Worm (Caenorhabditis elegans) whole organism, L1 larva: ENCODE data around the gene srxa-10.
A peak's percentile ranks its signal among the peaks of the same experiment; 100 is the strongest.

Experiments
- aly-2 ChIP-seq: fragments of 150-350 bp; optimal IDR thresholded peaks from 2 replicates; lab custom pipeline; 2014; ENCODE audit warnings: missing biosample characterization, missing genetic modification characterization
- ama-1 ChIP-seq: fragments of 150-350 bp; optimal IDR thresholded peaks from 2 replicates; lab custom pipeline; 2014
- blmp-1 ChIP-seq: fragments of 150-350 bp; optimal IDR thresholded peaks from 2 replicates; lab custom pipeline; 2014; ENCODE audit warnings: missing biosample characterization, missing genetic modification characterization
- dpl-1 ChIP-seq, 3 experiments: fragments of 150-350 bp in 2 of 3; sonication (generic microtip) in 1 of 3; optimal IDR thresholded peaks; 2 replicates each; lab custom pipeline; 2014 to 2017; ENCODE audit warnings: missing biosample characterization in 3 of 3, missing genetic modification characterization in 3 of 3, missing genetic modification reagents in 3 of 3
- dsc-1 ChIP-seq: sonication (generic microtip); optimal IDR thresholded peaks from 2 replicates; lab custom pipeline; 2016; ENCODE audit warnings: mild to moderate bottlenecking, missing genetic modification characterization, missing compliant biosample characterization
- efl-1 ChIP-seq, 4 experiments: fragments of 150-350 bp; optimal IDR thresholded peaks in 3 of 4; peaks in 1 of 4; 1 replicate in 1 of 4; 2 replicates in 3 of 4; lab custom pipeline; 2014; ENCODE audit warnings: missing biosample characterization in 2 of 4, missing genetic modification characterization in 2 of 4, missing genetic modification reagents in 2 of 4
- egl-27 ChIP-seq, 2 experiments: fragments of 150-350 bp in 1 of 2; sonication (generic microtip); optimal IDR thresholded peaks; 3 replicates each; lab custom pipeline; 2017 to 2018; ENCODE audit warnings: missing biosample characterization in 2 of 2, missing genetic modification characterization in 2 of 2, missing genetic modification reagents in 2 of 2
- elt-2 ChIP-seq: sonication (generic microtip); optimal IDR thresholded peaks from 2 replicates; lab custom pipeline; 2016; ENCODE audit warnings: missing genetic modification characterization, mild to moderate bottlenecking, inconsistent platforms, missing compliant biosample characterization, missing genetic modification reagents
- elt-3 ChIP-seq, 6 experiments: fragments of 150-350 bp in 1 of 6; sonication (generic microtip); optimal IDR thresholded peaks; 2 replicates each; lab custom pipeline; 2017 to 2018; ENCODE audit warnings: missing biosample characterization in 6 of 6, missing genetic modification characterization in 6 of 6, inconsistent platforms in 1 of 6
- fos-1 ChIP-seq: fragments of 150-350 bp; optimal IDR thresholded peaks from 2 replicates; lab custom pipeline; 2014; ENCODE audit warnings: missing biosample characterization, missing genetic modification characterization
- grh-1 ChIP-seq: fragments of 200-800 bp; sonication (Bioruptor generic); IDR thresholded peaks from 2 replicates; pipeline ENCODE4 v1.3.6; 2022; ENCODE audit warnings: missing genetic modification reagents, missing genetic modification characterization, missing compliant biosample characterization
- hlh-4 ChIP-seq: sonication (generic microtip); optimal IDR thresholded peaks from 2 replicates; lab custom pipeline; 2016; ENCODE audit warnings: mild to moderate bottlenecking, missing genetic modification characterization, missing compliant biosample characterization
- hpl-2 ChIP-seq: fragments of 150-350 bp; optimal IDR thresholded peaks from 2 replicates; lab custom pipeline; 2014; ENCODE audit warnings: missing biosample characterization, missing genetic modification reagents, missing genetic modification characterization
- irx-1 ChIP-seq: sonication (generic microtip); optimal IDR thresholded peaks from 2 replicates; lab custom pipeline; 2016; ENCODE audit warnings: missing genetic modification characterization, missing compliant biosample characterization
- jun-1 ChIP-seq: fragments of 150-350 bp; optimal IDR thresholded peaks from 2 replicates; lab custom pipeline; 2014; ENCODE audit warnings: missing biosample characterization, missing genetic modification reagents, missing genetic modification characterization
- lin-14 ChIP-seq: fragments of 200-800 bp; sonication (Bioruptor generic); optimal IDR thresholded peaks from 2 replicates; lab custom pipeline; 2018; ENCODE audit warnings: mild to moderate bottlenecking, missing genetic modification characterization, moderate library complexity, missing compliant biosample characterization
- lin-35 ChIP-seq, 2 experiments: fragments of 150-350 bp; optimal IDR thresholded peaks; 2 replicates each; lab custom pipeline; 2014; ENCODE audit warnings: missing biosample characterization in 2 of 2, missing genetic modification characterization in 2 of 2, missing genetic modification reagents in 2 of 2
- lir-3 ChIP-seq: sonication (generic microtip); optimal IDR thresholded peaks from 2 replicates; lab custom pipeline; 2016; ENCODE audit warnings: mild to moderate bottlenecking, missing genetic modification characterization, moderate library complexity, missing compliant biosample characterization; ENCODE audit not compliant: poor library complexity
- lsy-2 ChIP-seq, 2 experiments: fragments of 150-350 bp; optimal IDR thresholded peaks; 2 replicates each; lab custom pipeline; 2014; ENCODE audit warnings: missing biosample characterization in 2 of 2, missing genetic modification characterization in 2 of 2
- mdl-1 ChIP-seq, 2 experiments: fragments of 150-350 bp; optimal IDR thresholded peaks; 2 replicates each; lab custom pipeline; 2014 to 2017; ENCODE audit warnings: missing biosample characterization in 2 of 2, missing genetic modification characterization in 2 of 2, inconsistent platforms in 1 of 2
- mef-2 ChIP-seq: fragments of 150-350 bp; optimal IDR thresholded peaks from 2 replicates; lab custom pipeline; 2014; ENCODE audit warnings: missing biosample characterization, missing genetic modification characterization
- mep-1 ChIP-seq: fragments of 150-350 bp; optimal IDR thresholded peaks from 2 replicates; lab custom pipeline; 2014; ENCODE audit warnings: missing biosample characterization, missing genetic modification characterization
- nhr-19 ChIP-seq: fragments of 200-800 bp; sonication (Bioruptor generic); conservative IDR thresholded peaks from 2 replicates; pipeline ENCODE4 v1.3.6; 2022; ENCODE audit warnings: missing genetic modification characterization, missing compliant biosample characterization
- nhr-20 ChIP-seq: sonication (generic microtip); optimal IDR thresholded peaks from 2 replicates; lab custom pipeline; 2016; ENCODE audit warnings: mild to moderate bottlenecking, missing genetic modification characterization, missing compliant biosample characterization
- nhr-47 ChIP-seq: sonication (generic microtip); optimal IDR thresholded peaks from 2 replicates; lab custom pipeline; 2016; ENCODE audit warnings: mild to moderate bottlenecking, missing genetic modification characterization, moderate library complexity, missing compliant biosample characterization
- nhr-71 ChIP-seq: sonication (generic microtip); optimal IDR thresholded peaks from 2 replicates; lab custom pipeline; 2016; ENCODE audit warnings: mild to moderate bottlenecking, missing genetic modification characterization, moderate library complexity, missing compliant biosample characterization
- nhr-76 ChIP-seq: sonication (generic microtip); optimal IDR thresholded peaks from 2 replicates; lab custom pipeline; 2017; ENCODE audit warnings: missing biosample characterization, missing genetic modification characterization
- nhr-84 ChIP-seq: sonication (generic microtip); optimal IDR thresholded peaks from 2 replicates; lab custom pipeline; 2017; ENCODE audit warnings: missing biosample characterization, missing genetic modification characterization
- nhr-85 ChIP-seq: sonication (generic microtip); peaks from one replicate; lab custom pipeline; 2016; ENCODE audit warnings: missing genetic modification characterization, inconsistent platforms, missing compliant biosample characterization
- nhr-90 ChIP-seq: sonication (generic microtip); optimal IDR thresholded peaks from 2 replicates; lab custom pipeline; 2016; ENCODE audit warnings: mild to moderate bottlenecking, missing genetic modification characterization, missing compliant biosample characterization; ENCODE audit not compliant: poor library complexity
- pqm-1 ChIP-seq: sonication (generic microtip); optimal IDR thresholded peaks from 3 replicates; lab custom pipeline; 2017; ENCODE audit warnings: missing biosample characterization, missing genetic modification characterization
- rnt-1 ChIP-seq: sonication (generic microtip); optimal IDR thresholded peaks from 2 replicates; lab custom pipeline; 2016; ENCODE audit warnings: mild to moderate bottlenecking, missing genetic modification characterization, moderate library complexity, missing compliant biosample characterization
- skn-1 ChIP-seq: fragments of 150-350 bp; optimal IDR thresholded peaks from 2 replicates; lab custom pipeline; 2014; ENCODE audit warnings: missing biosample characterization, missing genetic modification characterization
- snu-23 ChIP-seq: sonication (generic microtip); optimal IDR thresholded peaks from 2 replicates; lab custom pipeline; 2016; ENCODE audit warnings: missing genetic modification characterization, missing compliant biosample characterization
- tlp-1 ChIP-seq: fragments of 150-350 bp; optimal IDR thresholded peaks from 2 replicates; lab custom pipeline; 2014; ENCODE audit warnings: missing biosample characterization, missing genetic modification characterization
- unc-130 ChIP-seq: fragments of 150-350 bp; optimal IDR thresholded peaks from 2 replicates; lab custom pipeline; 2017; ENCODE audit warnings: missing biosample characterization, missing genetic modification characterization, inconsistent platforms
- unc-62 ChIP-seq: fragments of 150-350 bp; optimal IDR thresholded peaks from 2 replicates; lab custom pipeline; 2014; ENCODE audit warnings: missing biosample characterization, missing genetic modification reagents, missing genetic modification characterization
- vab-15 ChIP-seq: sonication (generic microtip); optimal IDR thresholded peaks from 2 replicates; lab custom pipeline; 2017; ENCODE audit warnings: missing genotype, mild to moderate bottlenecking, missing genetic modification characterization, missing compliant biosample characterization
- zip-4 ChIP-seq: fragments of 200-800 bp; sonication (Bioruptor generic); optimal IDR thresholded peaks from 2 replicates; lab custom pipeline; 2018; ENCODE audit warnings: mild to moderate bottlenecking, missing genetic modification characterization, moderate library complexity, missing compliant biosample characterization
- ztf-11 ChIP-seq, 2 experiments: sonication (generic microtip); optimal IDR thresholded peaks; 2 replicates each; lab custom pipeline; 2016 to 2017; ENCODE audit warnings: missing genetic modification characterization in 2 of 2, missing biosample characterization in 1 of 2, missing compliant biosample characterization in 1 of 2
- ztf-4 ChIP-seq: fragments of 150-350 bp; optimal IDR thresholded peaks from 2 replicates; lab custom pipeline; 2014; ENCODE audit warnings: missing biosample characterization, missing genetic modification characterization

The srxa-10 gene

DNA sequence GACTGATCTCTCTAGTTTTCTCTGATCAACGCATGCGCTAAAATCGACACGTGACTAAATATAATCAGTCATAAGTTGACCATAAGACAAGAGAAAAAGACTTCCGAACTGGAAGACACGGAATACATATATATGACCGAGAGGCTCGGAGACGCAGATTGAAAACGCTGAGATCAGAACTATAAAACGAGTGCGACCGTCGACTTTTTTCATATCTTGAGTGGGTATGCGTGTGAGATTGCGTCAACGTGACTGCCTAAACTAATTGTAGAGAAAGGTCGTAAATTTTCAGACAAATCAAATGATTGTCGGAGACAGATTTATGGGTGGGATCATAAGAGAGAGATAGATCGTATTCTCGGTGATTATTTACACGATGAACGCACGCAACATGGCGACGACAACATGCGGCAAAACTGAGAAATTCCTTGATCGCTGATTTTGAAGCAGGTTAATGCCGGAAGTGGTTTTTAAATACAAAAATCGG is 11.3 kb upstream of the srxa-10 start:
- no peak for TF ChIP-seq fos-1 (tag; lab: Kevin White, UChicago)
- TF ChIP-seq elt-2 (tag; lab: Kevin White, UChicago) = peak; percentile 59
- no peak for TF ChIP-seq efl-1 (optimal IDR thresholded peaks at IDR 0.05; lab: Kevin White, UChicago)
- peak in 1 of 2 experiments; percentile 91 for TF ChIP-seq efl-1 (GFP tag; optimal IDR thresholded peaks at IDR 0.05 in 1 of 2; lab: Kevin White, UChicago)
- TF ChIP-seq nhr-76 (tag; lab: Kevin White, UChicago) = no peak
- no peak for TF ChIP-seq ztf-11 (tag; optimal IDR thresholded peaks at IDR 0.05; lab: Kevin White, UChicago)
- peak; percentile 64 for TF ChIP-seq ztf-4 (tag; lab: Kevin White, UChicago)
- peak; percentile 4 for TF ChIP-seq jun-1 (tag; lab: Kevin White, UChicago)
- peak; percentile 83 for TF ChIP-seq nhr-85 (tag; lab: Kevin White, UChicago)
- peak; percentile 42 for TF ChIP-seq nhr-19 (GFP tag; lab: Robert Waterston, UW)
- peak in 1 of 2 experiments; percentile 66 for TF ChIP-seq mdl-1 (tag; optimal IDR thresholded peaks at IDR 0.05; lab: Kevin White, UChicago)
- TF ChIP-seq blmp-1 (tag; lab: Kevin White, UChicago) = peak; percentile 67
- TF ChIP-seq nhr-20 (tag; lab: Kevin White, UChicago) = peak; percentile 65
- TF ChIP-seq dpl-1 (GFP tag; optimal IDR thresholded peaks at IDR 0.05; lab: Kevin White, UChicago) = no peak
- TF ChIP-seq rnt-1 (tag; lab: Kevin White, UChicago) = peak; percentile 21
- peak; percentile 26 for TF ChIP-seq skn-1 (tag; lab: Kevin White, UChicago)
- no peak for TF ChIP-seq unc-62
- TF ChIP-seq egl-27 (tag; optimal IDR thresholded peaks at IDR 0.05; lab: Kevin White, UChicago) = no peak
- TF ChIP-seq nhr-90 (tag; lab: Kevin White, UChicago) = peak; percentile 43
- peak; percentile 71 for TF ChIP-seq nhr-71 (tag; lab: Kevin White, UChicago)
- peak; percentile 58 for TF ChIP-seq vab-15 (tag; lab: Kevin White, UChicago)
- TF ChIP-seq elt-3 (tag; optimal IDR thresholded peaks at IDR 0.05; lab: Kevin White, UChicago) = peak in 2 of 6 experiments; percentile 36 to 75
- peak; percentile 32 for TF ChIP-seq mep-1 (tag; lab: Kevin White, UChicago)
- TF ChIP-seq lin-35 (GFP tag; optimal IDR thresholded peaks at IDR 0.05; lab: Kevin White, UChicago) = peak in 1 of 2 experiments; percentile 74
- TF ChIP-seq lir-3 (tag; lab: Kevin White, UChicago) = peak; percentile 28
- peak; percentile 58 for TF ChIP-seq ama-1
- no peak for TF ChIP-seq irx-1
- TF ChIP-seq snu-23 = peak; percentile 58
- TF ChIP-seq lin-14 = peak; percentile 28
- peak in 1 of 2 experiments; percentile 39 for TF ChIP-seq lsy-2 (tag; optimal IDR thresholded peaks at IDR 0.05; lab: Kevin White, UChicago)
- peak; percentile 34 for TF ChIP-seq nhr-47 (tag; lab: Kevin White, UChicago)

DNA sequence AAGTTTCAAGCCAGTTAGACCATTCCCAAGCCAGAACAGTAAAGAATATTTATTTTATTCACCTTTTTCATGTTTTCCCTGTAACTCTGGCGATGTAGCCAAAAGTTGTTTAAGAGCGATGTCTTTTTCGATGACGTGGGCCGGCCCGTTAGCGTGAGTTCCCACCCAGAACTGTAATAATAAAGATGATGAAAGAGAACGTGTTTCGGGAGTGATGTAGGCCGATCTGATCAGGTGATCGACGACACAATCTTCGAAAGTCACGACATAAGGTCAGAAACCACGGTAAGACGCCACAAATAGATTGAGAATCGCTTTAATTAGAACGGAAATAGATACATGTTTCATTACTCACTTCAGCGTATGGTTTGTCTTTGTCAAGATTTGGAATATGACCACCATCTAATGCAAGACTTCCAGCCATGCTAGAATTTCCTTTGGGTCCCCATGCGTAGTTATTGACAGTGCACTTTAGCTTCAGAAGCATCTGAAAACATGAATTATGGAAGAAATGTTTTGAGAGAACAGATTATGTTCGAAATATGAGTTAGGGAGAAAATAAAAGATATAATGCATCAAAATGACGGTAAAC is 10.7 kb upstream of the srxa-10 start, which contains the start of gene ZK632.4:
Gene ZK632.4 (minus strand): TSS at position 487 of the 592 bp plus-strand sequence.
- peak in 1 of 6 experiments; percentile 26 for TF ChIP-seq elt-3 (tag; optimal IDR thresholded peaks at IDR 0.05; lab: Kevin White, UChicago)
- peak; percentile 37 for TF ChIP-seq unc-130 (tag; lab: Kevin White, UChicago)
- no peak for TF ChIP-seq snu-23
- TF ChIP-seq nhr-85 (tag; lab: Kevin White, UChicago) = peak; percentile 37
- no peak for TF ChIP-seq hlh-4
- 0 out of 2 replicates have a peak, but pooled peaks have one; percentile 35 for TF ChIP-seq grh-1 (GFP tag; lab: Robert Waterston, UW)

DNA sequence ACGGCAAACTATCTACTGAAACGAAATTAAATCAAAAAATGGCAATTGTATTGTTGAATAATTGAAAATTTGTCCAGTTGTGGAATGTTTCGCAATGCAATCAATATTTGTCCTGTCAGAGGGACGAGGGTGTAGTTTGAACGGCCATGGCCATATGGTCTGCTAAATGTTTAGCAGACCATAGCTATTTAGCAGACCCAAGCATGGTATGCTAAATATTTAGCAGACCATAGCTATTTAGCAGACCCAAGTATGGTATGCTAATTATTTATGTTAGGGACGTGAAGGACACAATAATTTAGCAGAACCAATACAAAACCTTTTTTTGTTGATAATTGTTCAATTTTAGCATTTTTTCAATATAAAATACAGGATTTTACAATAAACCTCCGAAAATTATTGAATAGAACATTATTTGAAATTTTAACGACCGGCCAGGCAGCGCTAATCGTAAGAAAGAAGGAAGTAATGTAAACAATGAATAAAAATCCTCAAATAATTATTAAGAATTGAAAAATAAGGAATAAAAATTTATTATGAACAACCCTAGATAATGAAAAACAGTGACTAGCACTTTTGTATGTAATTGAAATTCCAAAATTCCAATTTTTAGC is 8.8 kb upstream of the srxa-10 start, which contains the start of gene riok-3:
Gene riok-3 (minus strand): TSS at position 15 of the 614 bp plus-strand sequence.
- TF ChIP-seq aly-2 (no peak), zip-4 (GFP tag; lab: Kevin White, UChicago) (peak; percentile 29), dsc-1 (tag; lab: Kevin White, UChicago) (no peak), mef-2 (no peak), nhr-19 (GFP tag; lab: Robert Waterston, UW) (no peak), lir-3 (tag; lab: Kevin White, UChicago) (peak; percentile 18), nhr-71 (tag; lab: Kevin White, UChicago) (peak; percentile 42), nhr-85 (tag; lab: Kevin White, UChicago) (peak; percentile 63), tlp-1 (no peak), skn-1 (tag; lab: Kevin White, UChicago) (no peak), elt-3 (tag; optimal IDR thresholded peaks at IDR 0.05; lab: Kevin White, UChicago) (no peak), lsy-2 (tag; optimal IDR thresholded peaks at IDR 0.05; lab: Kevin White, UChicago) (peak in 1 of 2 experiments; percentile 7), hpl-2 (GFP tag; lab: Kevin White, UChicago) (no peak), ama-1 (peak; percentile 38), nhr-84 (no peak), efl-1 (optimal IDR thresholded peaks at IDR 0.05; lab: Kevin White, UChicago) (peak in 1 of 2 experiments; percentile 11), efl-1 (GFP tag; optimal IDR thresholded peaks at IDR 0.05 in 1 of 2; lab: Kevin White, UChicago) (peak in 1 of 2 experiments; percentile 71), snu-23 (peak; percentile 0), pqm-1 (tag; lab: Kevin White, UChicago) (no peak)
